Worm (Caenorhabditis elegans): ENCODE measurements around the gene pezo-1.

- TF ChIP-seq hlh-11 (tag; optimal IDR thresholded peaks at IDR 0.05), result no peak
- TF ChIP-seq hmg-1.1 (GFP tag; IDR thresholded peaks at IDR 0.05), result no peak
These were observed 23.2 kb downstream of the pezo-1 start, which contains the start of gene pigc-1 for ce11 chrIV:9343102-9343599.

Measured in whole organism, L4 larva.